Fruit fly (Drosophila melanogaster): ENCODE data around the gene CG42798.

DNA sequence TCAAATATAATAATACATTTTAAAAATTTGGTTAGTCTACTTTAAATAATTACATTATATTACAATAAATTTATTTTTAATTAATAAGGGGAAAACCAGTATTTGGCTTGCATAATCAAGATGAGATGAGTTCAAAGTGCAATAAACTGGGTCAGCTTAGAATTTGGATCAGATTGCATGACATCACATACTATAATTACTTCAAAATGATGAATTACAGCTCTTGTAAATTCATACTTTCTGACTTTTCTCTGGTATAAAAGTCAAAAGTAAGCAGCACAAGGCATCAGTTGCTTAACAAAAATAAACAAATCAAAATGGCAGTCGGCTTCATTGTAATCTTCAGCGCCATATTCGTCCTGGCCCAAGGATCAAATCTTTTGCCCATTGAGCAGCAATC lies 10.7 kb downstream of the CG42798 start, which contains the start of gene CG33333:
- TF ChIP-seq CG8478 (optimal IDR thresholded peaks at IDR 0.05) (no peak), CTCF (optimal IDR thresholded peaks at IDR 0.05) (no peak)

Measured in S2 (cell line).